Fruit fly (Drosophila melanogaster): Measurements from ENCODE around the gene NimB3.

The NimB3 gene

DNA sequence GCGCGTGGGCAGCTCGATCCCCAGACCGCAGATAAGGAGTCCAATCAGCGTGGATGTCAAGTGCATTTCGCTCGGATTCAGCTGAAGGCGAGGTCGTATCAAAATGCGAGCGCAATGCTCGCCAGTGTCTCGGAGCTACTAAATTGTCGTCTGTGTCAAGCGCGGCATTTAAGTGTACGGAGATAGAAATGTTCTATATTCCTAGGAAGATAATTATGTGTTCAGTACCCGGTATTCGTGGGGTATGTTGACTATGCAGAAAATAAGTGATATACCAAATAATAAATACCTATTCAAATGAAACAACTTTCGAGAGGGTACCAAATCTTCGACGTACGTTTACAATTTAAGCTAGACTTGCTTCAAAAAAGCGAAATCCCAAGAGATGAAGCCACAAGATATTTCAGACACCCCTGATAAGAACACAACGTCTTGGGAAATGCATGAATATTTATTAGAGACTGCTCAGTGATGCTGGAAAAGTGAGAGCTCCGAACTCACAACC lies at the start of gene NimB3:
NimB3 (minus strand) TSS at position 140 of the 505 bp plus-strand sequence.
- no peak for TF ChIP-seq Rel (GFP tag; optimal IDR thresholded peaks at IDR 0.05)
- peak; percentile 93 for TF ChIP-seq Rel (tag; optimal IDR thresholded peaks at IDR 0.05)
- TF ChIP-seq h (GFP tag; optimal IDR thresholded peaks at IDR 0.05): peak; percentile 41
- TF ChIP-seq woc (GFP tag; optimal IDR thresholded peaks at IDR 0.05): peak; percentile 9
- TF ChIP-seq N (GFP tag; optimal IDR thresholded peaks at IDR 0.05): no peak
- TF ChIP-seq br (GFP tag; optimal IDR thresholded peaks at IDR 0.05): peak; percentile 60
- no peak for TF ChIP-seq Dfd (GFP tag; optimal IDR thresholded peaks at IDR 0.05)

DNA sequence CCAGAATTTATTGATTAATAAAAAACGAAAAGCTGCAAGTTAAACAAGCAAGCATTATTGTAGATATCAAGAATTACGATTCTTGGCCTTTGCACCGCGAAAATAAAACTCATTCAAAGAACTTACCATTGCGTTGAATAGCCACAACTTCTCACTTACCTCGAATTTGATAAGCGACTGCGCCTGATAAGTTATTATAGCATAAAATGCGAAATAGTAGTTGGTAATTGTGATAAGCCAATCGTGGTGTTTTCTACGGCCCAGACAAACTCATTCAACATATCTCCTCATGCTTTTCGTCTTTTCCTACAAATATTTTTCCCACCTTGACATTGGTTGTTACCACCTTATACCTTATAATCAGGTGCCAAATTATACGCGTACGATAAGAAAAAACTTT lies 47.3 kb upstream of the NimB3 start:
- TF ChIP-seq GATAd (GFP tag; optimal IDR thresholded peaks at IDR 0.05) (no peak), brk (GFP tag; optimal IDR thresholded peaks at IDR 0.05) (no peak), OdsH (GFP tag; optimal IDR thresholded peaks at IDR 0.05) (no peak), Sp1 (GFP tag; optimal IDR thresholded peaks at IDR 0.05) (no peak), HLH106 (tag; optimal IDR thresholded peaks at IDR 0.05) (no peak), woc (GFP tag; optimal IDR thresholded peaks at IDR 0.05) (no peak), dsf (GFP tag; optimal IDR thresholded peaks at IDR 0.05; ENCODE audit: borderline replicate concordance) (no peak), Mio (GFP tag; optimal IDR thresholded peaks at IDR 0.05) (no peak), Vsx2 (GFP tag; optimal IDR thresholded peaks at IDR 0.05; ENCODE audit: partially characterized antibody) (no peak), CG32264 (GFP tag; optimal IDR thresholded peaks at IDR 0.05) (no peak), rgr (GFP tag; optimal IDR thresholded peaks at IDR 0.05) (no peak), Hnf4 (GFP tag; optimal IDR thresholded peaks at IDR 0.05) (no peak), CG9705 (GFP tag; optimal IDR thresholded peaks at IDR 0.05) (no peak), usp (GFP tag; optimal IDR thresholded peaks at IDR 0.05) (no peak), jim (GFP tag; optimal IDR thresholded peaks at IDR 0.05) (no peak), br (GFP tag; optimal IDR thresholded peaks at IDR 0.05) (no peak), Myc (optimal IDR thresholded peaks at IDR 0.05) (no peak), dmrt93B (GFP tag; optimal IDR thresholded peaks at IDR 0.05) (no peak), pan (optimal IDR thresholded peaks at IDR 0.05) (no peak)

DNA sequence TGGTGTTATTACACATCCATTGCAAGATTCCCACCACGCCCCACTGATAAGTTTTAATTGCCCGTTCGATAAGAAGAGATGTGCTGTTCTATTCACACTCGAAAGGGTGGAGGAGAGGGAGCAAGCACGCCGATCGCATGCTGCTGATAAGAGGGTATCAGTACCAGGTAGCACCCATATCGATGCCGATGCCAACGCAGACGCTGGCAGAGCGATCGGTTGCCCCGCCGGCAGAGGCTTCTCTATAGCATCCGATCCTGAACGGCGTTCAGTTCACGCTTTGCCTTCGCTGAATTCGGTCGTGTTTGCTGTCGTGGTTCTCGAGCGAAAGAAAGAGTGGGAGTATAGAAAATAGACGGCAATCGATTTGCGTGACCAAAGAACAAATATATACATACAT lies 45.7 kb upstream of the NimB3 start:
- no peak for TF ChIP-seq brk (GFP tag; optimal IDR thresholded peaks at IDR 0.05)
- peak; percentile 59 for TF ChIP-seq h (GFP tag; optimal IDR thresholded peaks at IDR 0.05)
- TF ChIP-seq psq (GFP tag; optimal IDR thresholded peaks at IDR 0.05): no peak
- no peak for TF ChIP-seq Dfd (GFP tag; optimal IDR thresholded peaks at IDR 0.05)

DNA sequence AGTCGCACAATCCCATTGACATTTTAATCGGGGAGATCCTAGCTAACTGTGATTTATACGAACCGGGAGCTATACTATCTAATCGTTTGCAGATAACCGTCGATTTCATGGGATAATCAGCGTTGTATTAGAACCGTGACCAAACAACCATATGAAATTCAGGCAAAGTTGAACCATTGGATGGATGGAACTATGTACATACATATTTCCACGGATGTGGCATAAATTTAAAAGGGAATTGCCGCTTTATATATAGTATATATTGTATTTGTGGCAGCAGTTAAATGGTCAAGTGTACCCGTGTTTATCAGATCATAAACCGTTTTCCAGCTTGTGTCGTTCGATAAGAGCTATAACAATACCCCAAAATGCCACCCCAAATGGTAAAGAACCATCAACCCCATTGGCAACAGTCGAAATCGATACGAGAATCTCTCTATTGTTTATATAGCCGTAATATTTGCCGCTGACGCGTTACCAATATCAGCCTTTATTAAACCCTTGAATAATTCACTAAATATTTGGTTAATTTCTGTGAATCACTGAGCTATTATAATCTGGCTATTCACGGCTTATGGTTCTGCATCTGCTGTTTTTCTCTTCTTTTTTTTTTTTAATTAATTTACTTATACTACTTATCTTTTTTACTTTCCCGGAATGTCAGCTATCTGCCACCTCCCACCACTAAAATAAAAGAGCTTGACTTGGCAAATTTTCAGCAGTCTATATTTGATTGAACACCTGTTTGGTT lies 44.7 kb upstream of the NimB3 start, which contains the start of gene bgm:
bgm (plus strand) TSS at position 701 of the 751 bp plus-strand sequence.
- no peak for TF ChIP-seq Sp1 (GFP tag; optimal IDR thresholded peaks at IDR 0.05)
- TF ChIP-seq CrebA (GFP tag; optimal IDR thresholded peaks at IDR 0.05; ENCODE audit: borderline replicate concordance): no peak
- no peak for TF ChIP-seq Rel (GFP tag; optimal IDR thresholded peaks at IDR 0.05)
- no peak for TF ChIP-seq Rel (tag; optimal IDR thresholded peaks at IDR 0.05)
- no peak for TF ChIP-seq Abd-B (GFP tag; optimal IDR thresholded peaks at IDR 0.05)
- no peak for TF ChIP-seq Dif (GFP tag; optimal IDR thresholded peaks at IDR 0.05; ENCODE audit: partially characterized antibody)
- TF ChIP-seq Hr83 (GFP tag; optimal IDR thresholded peaks at IDR 0.05; ENCODE audit: poor library complexity, severe bottlenecking): no peak
- TF ChIP-seq tai (GFP tag; optimal IDR thresholded peaks at IDR 0.05): no peak
- no peak for TF ChIP-seq lola (GFP tag; optimal IDR thresholded peaks at IDR 0.05)
- no peak for TF ChIP-seq dl (GFP tag; optimal IDR thresholded peaks at IDR 0.05; ENCODE audit: insufficient read depth in 1 of 2, partially characterized antibody in 2 of 2)
- no peak for TF ChIP-seq jim (GFP tag; optimal IDR thresholded peaks at IDR 0.05)
